Fruit fly (Drosophila melanogaster): Measurements from ENCODE around the gene odd.
A peak's percentile ranks its signal among the peaks of the same experiment; 100 is the strongest.

DNA sequence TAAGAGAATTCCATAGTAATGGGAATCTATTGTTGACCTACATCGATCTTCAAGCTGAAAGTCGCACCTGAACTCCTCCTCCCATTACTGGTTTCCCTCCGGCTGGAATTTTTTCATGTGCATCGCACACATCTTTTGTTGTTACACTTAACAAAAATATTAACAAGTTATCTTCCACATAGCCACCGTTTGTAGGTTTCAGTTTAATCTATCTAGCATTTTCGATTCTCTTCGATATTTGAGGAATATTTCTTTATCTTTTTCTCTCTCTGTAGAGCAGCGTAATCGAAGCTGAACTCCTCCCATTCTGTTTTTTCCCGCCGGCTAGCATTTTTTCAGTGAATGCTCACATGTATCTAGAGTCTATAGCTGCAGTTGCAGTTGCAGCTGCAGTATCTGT is 18.2 kb upstream of the odd start:
- TF ChIP-seq OdsH (GFP tag; optimal IDR thresholded peaks at IDR 0.05) (peak; percentile 26), Sox102F (GFP tag; optimal IDR thresholded peaks at IDR 0.05) (no peak), pdm3 (GFP tag; optimal IDR thresholded peaks at IDR 0.05) (no peak), CG10669 (GFP tag; optimal IDR thresholded peaks at IDR 0.05) (no peak), CG8319 (GFP tag; optimal IDR thresholded peaks at IDR 0.05) (no peak), CG6792 (GFP tag; optimal IDR thresholded peaks at IDR 0.05) (no peak), net (GFP tag; optimal IDR thresholded peaks at IDR 0.05) (no peak), CG10631 (GFP tag; optimal IDR thresholded peaks at IDR 0.05) (no peak)
